Worm (Caenorhabditis elegans) whole organism, late embryonic: Measurements from ENCODE around the gene F13C5.2.

Experiments
- C38D4.7 ChIP-seq: fragments of 200-800 bp; sonication (Bioruptor generic); optimal IDR thresholded peaks from 2 replicates; lab custom pipeline; 2018; ENCODE audit warnings: mild to moderate bottlenecking, missing genetic modification characterization, moderate library complexity, missing compliant biosample characterization
- K02D7.2 ChIP-seq: sonication (generic microtip); optimal IDR thresholded peaks from 2 replicates; lab custom pipeline; 2017; ENCODE audit warnings: mild to moderate bottlenecking, missing genetic modification characterization, missing compliant biosample characterization
- T23F11.4 ChIP-seq: fragments of 200-800 bp; sonication (Bioruptor generic); optimal IDR thresholded peaks from 2 replicates; lab custom pipeline; 2018; ENCODE audit warnings: mild to moderate bottlenecking, missing genetic modification characterization, missing compliant biosample characterization
- ahr-1 ChIP-seq: sonication (generic microtip); optimal IDR thresholded peaks from 2 replicates; lab custom pipeline; 2016; ENCODE audit warnings: missing genetic modification characterization, missing compliant biosample characterization
- ama-1 ChIP-seq: fragments of 150-350 bp; optimal IDR thresholded peaks from 2 replicates; lab custom pipeline; 2014
- ceh-18 ChIP-seq: sonication (generic microtip); optimal IDR thresholded peaks from 2 replicates; lab custom pipeline; 2016; ENCODE audit warnings: missing genetic modification characterization, missing compliant biosample characterization
- ceh-19 ChIP-seq: fragments of 200-800 bp; sonication (Bioruptor generic); optimal IDR thresholded peaks from 2 replicates; lab custom pipeline; 2018; ENCODE audit warnings: mild to moderate bottlenecking, missing genetic modification characterization, missing compliant biosample characterization
- ceh-30 ChIP-seq: fragments of 150-350 bp; optimal IDR thresholded peaks from 2 replicates; lab custom pipeline; 2014; ENCODE audit warnings: missing biosample characterization, missing genetic modification characterization
- ceh-31 ChIP-seq: sonication (generic microtip); optimal IDR thresholded peaks from 2 replicates; lab custom pipeline; 2016; ENCODE audit warnings: missing genetic modification characterization, missing compliant biosample characterization
- ceh-45 ChIP-seq: fragments of 200-800 bp; sonication (Bioruptor generic); IDR thresholded peaks from 2 replicates; pipeline ENCODE4 v1.3.6; 2022; ENCODE audit warnings: missing genetic modification reagents, missing genetic modification characterization, missing compliant biosample characterization
- ceh-9 ChIP-seq: sonication (generic microtip); optimal IDR thresholded peaks from 2 replicates; lab custom pipeline; 2016; ENCODE audit warnings: mild to moderate bottlenecking, missing genetic modification characterization, inconsistent platforms, missing compliant biosample characterization
- che-1 ChIP-seq: sonication (generic microtip); optimal IDR thresholded peaks from 2 replicates; lab custom pipeline; 2016; ENCODE audit warnings: mild to moderate bottlenecking, missing genetic modification characterization, missing compliant biosample characterization
- dmd-4 ChIP-seq: sonication (generic microtip); optimal IDR thresholded peaks from 2 replicates; lab custom pipeline; 2016; ENCODE audit warnings: borderline replicate concordance, missing genetic modification characterization, missing compliant biosample characterization
- elt-2 ChIP-seq: sonication (generic microtip); optimal IDR thresholded peaks from 2 replicates; lab custom pipeline; 2016; ENCODE audit warnings: missing genetic modification reagents, missing genetic modification characterization, missing compliant biosample characterization
- elt-4 ChIP-seq: sonication (generic microtip); optimal IDR thresholded peaks from 2 replicates; lab custom pipeline; 2016; ENCODE audit warnings: missing genetic modification characterization, missing compliant biosample characterization
- ets-4 ChIP-seq: sonication (generic microtip); optimal IDR thresholded peaks from 2 replicates; lab custom pipeline; 2016; ENCODE audit warnings: missing genetic modification characterization, missing compliant biosample characterization
- fkh-10 ChIP-seq: fragments of 150-350 bp; optimal IDR thresholded peaks from 2 replicates; lab custom pipeline; 2014; ENCODE audit warnings: missing biosample characterization, missing genetic modification reagents, missing genetic modification characterization
- fkh-6 ChIP-seq: sonication (generic microtip); optimal IDR thresholded peaks from 2 replicates; lab custom pipeline; 2016; ENCODE audit warnings: missing genetic modification characterization, missing compliant biosample characterization
- gmeb-2 ChIP-seq: sonication (generic microtip); optimal IDR thresholded peaks from 2 replicates; lab custom pipeline; 2016; ENCODE audit warnings: missing genetic modification characterization, inconsistent platforms, missing compliant biosample characterization
- hlh-13 ChIP-seq: fragments of 200-800 bp; sonication (Bioruptor generic); optimal IDR thresholded peaks from 2 replicates; lab custom pipeline; 2018; ENCODE audit warnings: mild to moderate bottlenecking, missing genetic modification characterization, missing compliant biosample characterization
- hlh-15 ChIP-seq: sonication (generic microtip); optimal IDR thresholded peaks from 2 replicates; lab custom pipeline; 2016; ENCODE audit warnings: missing genetic modification characterization, missing compliant biosample characterization
- hlh-30 ChIP-seq: sonication (generic microtip); optimal IDR thresholded peaks from 2 replicates; lab custom pipeline; 2017; ENCODE audit warnings: antibody characterized with exemption, missing genetic modification characterization, missing compliant biosample characterization; ENCODE audit not compliant: insufficient read depth
- lim-6 ChIP-seq: sonication (generic microtip); optimal IDR thresholded peaks from 2 replicates; lab custom pipeline; 2016; ENCODE audit warnings: missing genetic modification characterization, missing compliant biosample characterization
- lin-11 ChIP-seq: fragments of 200-800 bp; sonication (Bioruptor generic); optimal IDR thresholded peaks from 2 replicates; lab custom pipeline; 2018; ENCODE audit warnings: mild to moderate bottlenecking, missing genetic modification characterization, missing compliant biosample characterization
- mec-3 ChIP-seq: sonication (generic microtip); optimal IDR thresholded peaks from 2 replicates; lab custom pipeline; 2016; ENCODE audit warnings: borderline replicate concordance, missing genetic modification characterization, missing compliant biosample characterization
- nhr-11 ChIP-seq: fragments of 150-350 bp; optimal IDR thresholded peaks from 2 replicates; lab custom pipeline; 2014; ENCODE audit warnings: missing biosample characterization, missing genetic modification characterization
- nhr-232 ChIP-seq: sonication (generic microtip); optimal IDR thresholded peaks from 2 replicates; lab custom pipeline; 2016; ENCODE audit warnings: missing genetic modification characterization, missing compliant biosample characterization
- odd-2 ChIP-seq: sonication (generic microtip); optimal IDR thresholded peaks from 2 replicates; lab custom pipeline; 2017; ENCODE audit warnings: antibody characterized with exemption, mild to moderate bottlenecking, missing genetic modification characterization, missing compliant biosample characterization
- pat-9 ChIP-seq: fragments of 200-800 bp; sonication (Bioruptor generic); optimal IDR thresholded peaks from 2 replicates; lab custom pipeline; 2018; ENCODE audit warnings: mild to moderate bottlenecking, missing genetic modification characterization, moderate library complexity, missing compliant biosample characterization
- pax-1 ChIP-seq: fragments of 150-350 bp; optimal IDR thresholded peaks from 2 replicates; lab custom pipeline; 2014; ENCODE audit warnings: missing biosample characterization, missing genetic modification characterization
- pha-2 ChIP-seq: sonication (generic microtip); optimal IDR thresholded peaks from 2 replicates; lab custom pipeline; 2017; ENCODE audit warnings: mild to moderate bottlenecking, missing genetic modification characterization, missing compliant biosample characterization
- pha-4 ChIP-seq: fragments of 150-350 bp; optimal IDR thresholded peaks from 2 replicates; lab custom pipeline; 2018; ENCODE audit warnings: missing biosample characterization, missing genetic modification reagents, missing genetic modification characterization
- pqm-1 ChIP-seq: sonication (generic microtip); optimal IDR thresholded peaks from 2 replicates; lab custom pipeline; 2016; ENCODE audit warnings: missing genetic modification characterization, missing compliant biosample characterization
- pros-1 ChIP-seq: fragments of 150-350 bp; optimal IDR thresholded peaks from 2 replicates; lab custom pipeline; 2014; ENCODE audit warnings: missing biosample characterization, missing genetic modification reagents, missing genetic modification characterization
- sox-2 ChIP-seq: fragments of 200-800 bp; sonication (Bioruptor generic); IDR thresholded peaks from 2 replicates; pipeline ENCODE4 v1.3.6; 2022; ENCODE audit warnings: missing genetic modification reagents, missing genetic modification characterization, missing compliant biosample characterization
- unc-42 ChIP-seq: sonication (generic microtip); optimal IDR thresholded peaks from 2 replicates; lab custom pipeline; 2016; ENCODE audit warnings: missing genotype, missing genetic modification characterization, missing compliant biosample characterization
- zip-5 ChIP-seq: sonication (generic microtip); optimal IDR thresholded peaks from 2 replicates; lab custom pipeline; 2016; ENCODE audit warnings: missing genetic modification characterization, missing compliant biosample characterization
- ztf-16 ChIP-seq: sonication (generic microtip); optimal IDR thresholded peaks from 2 replicates; lab custom pipeline; 2017; ENCODE audit warnings: missing genetic modification characterization, missing compliant biosample characterization

The F13C5.2 gene

ce11 chrX:575084-575483 is 18.7 kb upstream of the F13C5.2 start:
- no peak for TF ChIP-seq dmd-4
- no peak for TF ChIP-seq pax-1 (tag; lab: Kevin White, UChicago)
- no peak for TF ChIP-seq elt-2 (tag; lab: Kevin White, UChicago)
- TF ChIP-seq unc-42: no peak
- TF ChIP-seq odd-2 (tag; lab: Kevin White, UChicago): no peak
- TF ChIP-seq ceh-19: no peak
- TF ChIP-seq ceh-9 (tag; lab: Kevin White, UChicago): no peak
- no peak for TF ChIP-seq hlh-30
- TF ChIP-seq pha-4: no peak
- TF ChIP-seq fkh-6: no peak
- TF ChIP-seq pqm-1 (tag; lab: Kevin White, UChicago): no peak
- no peak for TF ChIP-seq pat-9
- no peak for TF ChIP-seq ahr-1 (tag; lab: Kevin White, UChicago)
- TF ChIP-seq hlh-13: no peak
- TF ChIP-seq fkh-10 (GFP tag; lab: Kevin White, UChicago): no peak

DNA sequence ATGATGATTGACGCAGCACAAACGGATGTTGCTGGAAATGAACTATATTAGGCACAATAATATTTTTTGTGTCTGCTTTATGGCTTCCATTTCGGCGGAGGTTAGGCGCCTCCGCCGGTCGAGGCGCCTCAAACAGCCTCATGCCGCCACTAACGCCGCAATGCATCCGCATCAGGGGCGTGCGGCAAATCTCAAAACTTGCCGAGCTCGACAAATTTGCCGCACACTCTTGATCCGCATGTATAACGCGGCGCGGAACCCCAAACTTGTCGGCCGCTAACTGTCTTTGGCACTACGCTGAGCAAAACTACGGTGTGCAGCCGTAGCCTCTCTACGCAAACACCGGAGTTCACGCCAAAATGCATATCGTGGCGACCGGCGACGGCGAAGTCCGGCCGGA is 12.0 kb upstream of the F13C5.2 start:
- TF ChIP-seq ceh-18 (tag; lab: Kevin White, UChicago): no peak
- no peak for TF ChIP-seq ceh-31
- no peak for TF ChIP-seq nhr-11 (tag; lab: Kevin White, UChicago)

- no peak for TF ChIP-seq hlh-15 (tag; lab: Kevin White, UChicago)
- no peak for TF ChIP-seq ahr-1 (tag; lab: Kevin White, UChicago)
- TF ChIP-seq che-1: no peak
- no peak for TF ChIP-seq nhr-232
- TF ChIP-seq ztf-16 (tag; lab: Kevin White, UChicago): no peak
- no peak for TF ChIP-seq hlh-13
- no peak for TF ChIP-seq gmeb-2 (tag; lab: Kevin White, UChicago)
- no peak for TF ChIP-seq ceh-9 (tag; lab: Kevin White, UChicago)
- TF ChIP-seq ceh-30 (tag; lab: Kevin White, UChicago): no peak
- TF ChIP-seq sox-2 (GFP tag; lab: Robert Waterston, UW): no peak
- TF ChIP-seq pha-2 (tag; lab: Kevin White, UChicago): no peak
- no peak for TF ChIP-seq ceh-18 (tag; lab: Kevin White, UChicago)
- TF ChIP-seq T23F11.4 (GFP tag; lab: Kevin White, UChicago): no peak
- TF ChIP-seq C38D4.7 (GFP tag; lab: Kevin White, UChicago): no peak
- TF ChIP-seq ama-1: no peak
- no peak for TF ChIP-seq mec-3 (tag; lab: Kevin White, UChicago)
These were observed 8.1 kb upstream of the F13C5.2 start for ce11 chrX:585598-586217.

DNA sequence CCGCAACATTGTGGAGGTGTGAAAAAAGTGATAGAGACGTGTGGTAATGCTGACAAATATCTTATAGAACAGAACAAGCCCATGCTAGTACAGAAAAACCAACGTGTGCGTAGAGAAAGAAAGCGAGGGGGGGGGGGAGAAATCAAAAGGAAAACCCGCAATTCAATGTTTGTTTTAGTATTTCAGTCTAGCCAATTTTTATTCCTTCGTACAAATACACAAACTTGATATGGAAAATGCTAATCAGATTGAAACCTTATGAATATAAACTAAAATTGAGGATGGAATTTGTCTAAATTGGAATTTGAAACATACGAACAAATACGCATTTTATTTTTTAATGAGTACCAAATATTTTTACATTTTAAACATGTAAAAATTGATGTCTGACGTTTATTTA is 6.0 kb upstream of the F13C5.2 start, which contains the start of gene mrp-1:
Gene mrp-1, minus strand, starts transcription at position 101 of the 400 bp plus-strand sequence.
- no peak for TF ChIP-seq gmeb-2 (tag; lab: Kevin White, UChicago)
- TF ChIP-seq mec-3 (tag; lab: Kevin White, UChicago): no peak
- TF ChIP-seq pha-4: no peak
- no peak for TF ChIP-seq lim-6 (tag; lab: Kevin White, UChicago)
- no peak for TF ChIP-seq pros-1 (tag; lab: Kevin White, UChicago)
- no peak for TF ChIP-seq dmd-4
- no peak for TF ChIP-seq ets-4
- no peak for TF ChIP-seq ceh-9 (tag; lab: Kevin White, UChicago)
- no peak for TF ChIP-seq zip-5
- no peak for TF ChIP-seq elt-4 (tag; lab: Kevin White, UChicago)
- no peak for TF ChIP-seq K02D7.2 (tag; lab: Kevin White, UChicago)
- no peak for TF ChIP-seq lin-11
- no peak for TF ChIP-seq ceh-45 (GFP tag; lab: Robert Waterston, UW)
- TF ChIP-seq, all 69 proteins: peak for 0
